Fruit fly (Drosophila melanogaster) whole organism, prepupa: ENCODE results near the gene Tbc1d22.

Experiments used
- Blimp-1 ChIP-seq: fragments of 200-800 bp; sonication (Bioruptor generic); optimal IDR thresholded peaks from 3 replicates; lab custom pipeline; 2017; ENCODE audit warnings: missing biosample characterization, missing genetic modification characterization, mild to moderate bottlenecking, moderate library complexity, missing genetic modification reagents
- CG10631 ChIP-seq: fragments of 200-800 bp; sonication (Bioruptor generic); optimal IDR thresholded peaks from 2 replicates; lab custom pipeline; 2016; ENCODE audit warnings: missing biosample characterization, missing genetic modification characterization
- CG10669 ChIP-seq: fragments of 200-800 bp; sonication (Bioruptor generic); optimal IDR thresholded peaks from 3 replicates; lab custom pipeline; 2018; ENCODE audit warnings: missing biosample characterization, mild to moderate bottlenecking, missing genetic modification characterization, moderate library complexity
- CG11762 ChIP-seq: fragments of 200-800 bp; sonication (Bioruptor generic); optimal IDR thresholded peaks from 3 replicates; lab custom pipeline; 2016; ENCODE audit warnings: missing biosample characterization, missing genetic modification characterization; ENCODE audit not compliant: insufficient read depth
- CG11902 ChIP-seq: fragments of 200-800 bp; sonication (Bioruptor generic); optimal IDR thresholded peaks from 3 replicates; lab custom pipeline; 2016; ENCODE audit warnings: missing biosample characterization, missing genetic modification characterization
- CG1621 ChIP-seq: fragments of 200-800 bp; sonication (Bioruptor generic); optimal IDR thresholded peaks from 3 replicates; lab custom pipeline; 2018; ENCODE audit warnings: missing biosample characterization, mild to moderate bottlenecking, missing genetic modification characterization
- CG3032 ChIP-seq: fragments of 200-800 bp; optimal IDR thresholded peaks from 2 replicates; lab custom pipeline; 2019; ENCODE audit warnings: missing biosample characterization, mild to moderate bottlenecking, missing genetic modification characterization, moderate library complexity
- CG31627 ChIP-seq: fragments of 200-800 bp; sonication (Bioruptor generic); optimal IDR thresholded peaks from 3 replicates; lab custom pipeline; 2016; ENCODE audit warnings: missing biosample characterization, missing genetic modification characterization
- CG32006 ChIP-seq: fragments of 200-800 bp; sonication (Bioruptor generic); optimal IDR thresholded peaks from 3 replicates; lab custom pipeline; 2017; ENCODE audit warnings: missing biosample characterization, mild to moderate bottlenecking, missing genetic modification characterization
- CG3919 ChIP-seq: fragments of 200-800 bp; sonication (Bioruptor generic); optimal IDR thresholded peaks from 3 replicates; lab custom pipeline; 2016; ENCODE audit warnings: missing biosample characterization, missing genetic modification characterization
- CG4318 ChIP-seq: fragments of 200-800 bp; sonication (Bioruptor generic); optimal IDR thresholded peaks from 3 replicates; lab custom pipeline; 2017; ENCODE audit warnings: missing biosample characterization, mild to moderate bottlenecking, missing genetic modification characterization
- CG6163 ChIP-seq: fragments of 200-800 bp; sonication (Bioruptor generic); IDR thresholded peaks from 3 replicates; pipeline ENCODE4 v1.3.6; 2022; ENCODE audit warnings: missing biosample characterization, missing genetic modification characterization
- CG6276 ChIP-seq: fragments of 200-800 bp; sonication (Bioruptor generic); optimal IDR thresholded peaks from 2 replicates; lab custom pipeline; 2017; ENCODE audit warnings: missing biosample characterization, mild to moderate bottlenecking, missing genetic modification characterization
- CG6792 ChIP-seq: fragments of 200-800 bp; sonication (Bioruptor generic); optimal IDR thresholded peaks from 3 replicates; lab custom pipeline; 2016; ENCODE audit warnings: missing biosample characterization, missing genetic modification characterization
- CG6808 ChIP-seq: fragments of 200-800 bp; sonication (Bioruptor generic); optimal IDR thresholded peaks from 3 replicates; lab custom pipeline; 2017; ENCODE audit warnings: missing biosample characterization, missing genetic modification characterization, mild to moderate bottlenecking, moderate library complexity, missing genetic modification reagents
- CG6854 ChIP-seq: fragments of 200-800 bp; sonication (Bioruptor generic); optimal IDR thresholded peaks from 2 replicates; lab custom pipeline; 2017; ENCODE audit warnings: missing biosample characterization, mild to moderate bottlenecking, missing genetic modification characterization
- CG8319 ChIP-seq: fragments of 200-800 bp; sonication (Bioruptor generic); optimal IDR thresholded peaks from 3 replicates; lab custom pipeline; 2016; ENCODE audit warnings: missing biosample characterization, missing genetic modification characterization
- CG8632 ChIP-seq: fragments of 200-800 bp; sonication (Bioruptor generic); optimal IDR thresholded peaks from 3 replicates; lab custom pipeline; 2016; ENCODE audit warnings: missing biosample characterization, missing genetic modification characterization
- CG9139 ChIP-seq: fragments of 200-800 bp; sonication (Bioruptor generic); optimal IDR thresholded peaks from 3 replicates; lab custom pipeline; 2017; ENCODE audit warnings: missing biosample characterization, mild to moderate bottlenecking, missing genetic modification characterization
- Eip78C ChIP-seq: fragments of 200-800 bp; sonication (Bioruptor generic); peaks from one replicate; lab custom pipeline; 2016; ENCODE audit warnings: missing biosample characterization, missing genetic modification characterization
- Eip93F ChIP-seq: fragments of 200-800 bp; sonication (Bioruptor generic); optimal IDR thresholded peaks from 2 replicates; lab custom pipeline; 2016; ENCODE audit warnings: missing biosample characterization, mild to moderate bottlenecking, missing genetic modification characterization
- Ets21C ChIP-seq: fragments of 200-800 bp; sonication (Bioruptor generic); optimal IDR thresholded peaks from 3 replicates; lab custom pipeline; 2016; ENCODE audit warnings: missing biosample characterization, missing genetic modification characterization
- Ets96B ChIP-seq: fragments of 200-800 bp; optimal IDR thresholded peaks from 2 replicates; lab custom pipeline; 2019; ENCODE audit warnings: missing biosample characterization, mild to moderate bottlenecking, missing genetic modification characterization, moderate library complexity
- Gug ChIP-seq: fragments of 200-800 bp; sonication (Bioruptor generic); IDR thresholded peaks from 2 replicates; pipeline ENCODE4 v1.3.6; 2022; ENCODE audit warnings: missing biosample characterization, missing genetic modification characterization
- Hr38 ChIP-seq: sonication (Bioruptor generic); optimal IDR thresholded peaks from 2 replicates; lab custom pipeline; 2016; ENCODE audit warnings: missing biosample characterization, missing genetic modification characterization
- Hr39 ChIP-seq: fragments of 200-800 bp; sonication (Bioruptor generic); optimal IDR thresholded peaks from 2 replicates; lab custom pipeline; 2016; ENCODE audit warnings: missing biosample characterization, missing genetic modification characterization
- Met ChIP-seq: fragments of 200-800 bp; sonication (Bioruptor generic); optimal IDR thresholded peaks from 3 replicates; lab custom pipeline; 2016; ENCODE audit warnings: missing biosample characterization, missing genetic modification characterization
- OdsH ChIP-seq: fragments of 200-800 bp; sonication (Bioruptor generic); optimal IDR thresholded peaks from 3 replicates; lab custom pipeline; 2016; ENCODE audit warnings: missing biosample characterization, missing genetic modification characterization
- Smox ChIP-seq: fragments of 200-800 bp; sonication (Bioruptor generic); optimal IDR thresholded peaks from 3 replicates; lab custom pipeline; 2016; ENCODE audit warnings: missing biosample characterization, missing genetic modification characterization
- Sox102F ChIP-seq: fragments of 200-800 bp; sonication (Bioruptor generic); optimal IDR thresholded peaks from 2 replicates; lab custom pipeline; 2016; ENCODE audit warnings: missing biosample characterization, mild to moderate bottlenecking, missing genetic modification characterization
- Sox14 ChIP-seq: fragments of 200-800 bp; sonication (Bioruptor generic); optimal IDR thresholded peaks from 3 replicates; lab custom pipeline; 2016; ENCODE audit warnings: missing biosample characterization, missing genetic modification characterization
- achi ChIP-seq: fragments of 200-800 bp; sonication (Bioruptor generic); optimal IDR thresholded peaks from 3 replicates; lab custom pipeline; 2016; ENCODE audit warnings: missing biosample characterization, missing genetic modification characterization
- acj6 ChIP-seq: fragments of 200-800 bp; sonication (Bioruptor generic); optimal IDR thresholded peaks from 3 replicates; lab custom pipeline; 2016; ENCODE audit warnings: missing biosample characterization, missing genetic modification characterization
- esn ChIP-seq: fragments of 200-800 bp; sonication (Bioruptor generic); optimal IDR thresholded peaks from 2 replicates; lab custom pipeline; 2016; ENCODE audit warnings: missing biosample characterization, mild to moderate bottlenecking, missing genetic modification characterization, moderate library complexity
- fd59A ChIP-seq: fragments of 200-800 bp; sonication (Bioruptor generic); optimal IDR thresholded peaks from 2 replicates; lab custom pipeline; 2017; ENCODE audit warnings: missing biosample characterization, mild to moderate bottlenecking, missing genetic modification characterization, missing genetic modification reagents
- fd85E ChIP-seq: fragments of 200-800 bp; sonication (Bioruptor generic); optimal IDR thresholded peaks from 3 replicates; lab custom pipeline; 2016; ENCODE audit warnings: missing biosample characterization, missing genetic modification characterization
- pdm3 ChIP-seq: fragments of 200-800 bp; sonication (Bioruptor generic); optimal IDR thresholded peaks from 3 replicates; lab custom pipeline; 2016; ENCODE audit warnings: missing biosample characterization, missing genetic modification characterization
- salr ChIP-seq, 2 experiments: fragments of 200-800 bp; sonication (Bioruptor generic); optimal IDR thresholded peaks; 3 replicates each; lab custom pipeline; 2016 to 2018; ENCODE audit warnings: missing biosample characterization in 2 of 2, missing genetic modification characterization in 2 of 2, mild to moderate bottlenecking in 1 of 2
- spab ChIP-seq: fragments of 200-800 bp; sonication (Bioruptor generic); optimal IDR thresholded peaks from 2 replicates; lab custom pipeline; 2017; ENCODE audit warnings: missing biosample characterization, mild to moderate bottlenecking, missing genetic modification characterization, missing genetic modification reagents
- ss ChIP-seq, 2 experiments: fragments of 200-800 bp; sonication (Bioruptor generic); optimal IDR thresholded peaks; 2 replicates in 1 of 2; 3 replicates in 1 of 2; lab custom pipeline; 2017 to 2018; ENCODE audit warnings: mild to moderate bottlenecking in 2 of 2, missing biosample characterization in 2 of 2, missing genetic modification characterization in 2 of 2, moderate library complexity in 1 of 2
- svp ChIP-seq: fragments of 200-800 bp; sonication (Bioruptor generic); peaks from one replicate; lab custom pipeline; 2016; ENCODE audit warnings: missing biosample characterization, missing genetic modification characterization
- topi ChIP-seq: fragments of 200-800 bp; sonication (Bioruptor generic); optimal IDR thresholded peaks from 3 replicates; lab custom pipeline; 2016; ENCODE audit warnings: missing biosample characterization, missing genetic modification characterization
- vri ChIP-seq: fragments of 200-800 bp; sonication (Bioruptor generic); optimal IDR thresholded peaks from 3 replicates; lab custom pipeline; 2016; ENCODE audit warnings: missing biosample characterization, mild to moderate bottlenecking, missing genetic modification characterization

The Tbc1d22 gene

dm6 chr3R:21063433-21063832, 38.6 kb upstream of the Tbc1d22 start:
- TF ChIP-seq fd85E (GFP tag; lab: Kevin White, UChicago) (no peak), achi (GFP tag; lab: Kevin White, UChicago) (no peak), CG32006 (GFP tag; lab: Kevin White, UChicago) (no peak), Eip93F (GFP tag; lab: Kevin White, UChicago) (no peak)
- TF ChIP-seq, all 60 proteins: peak for 0

- TF ChIP-seq pdm3 (GFP tag; lab: Kevin White, UChicago) (no peak), Sox102F (GFP tag; lab: Kevin White, UChicago) (no peak), CG3919 (GFP tag; lab: Kevin White, UChicago) (peak; percentile 1), ss (GFP tag; optimal IDR thresholded peaks at IDR 0.05; lab: Kevin White, UChicago) (peak in 1 of 2 experiments; percentile 13), Eip78C (peak; percentile 15), fd59A (GFP tag; lab: Kevin White, UChicago) (no peak), svp (GFP tag; lab: Kevin White, UChicago) (peak; percentile 62), CG6854 (GFP tag; lab: Kevin White, UChicago) (no peak), Sox14 (GFP tag; lab: Kevin White, UChicago) (peak; percentile 2)
Observed at dm6 chr3R:21064000-21064924, 37.7 kb upstream of the Tbc1d22 start, which contains the start of gene Cortactin. TSS of gene Cortactin (minus strand) at chr3R:21064471.

- TF ChIP-seq Gug (GFP tag; lab: Robert Waterston, UW) (no peak), CG1621 (tag; lab: Kevin White, UChicago) (no peak), Hr39 (no peak), Blimp-1 (GFP tag; lab: Kevin White, UChicago) (no peak), CG6792 (GFP tag; lab: Kevin White, UChicago) (no peak), CG8632 (GFP tag; lab: Kevin White, UChicago) (peak; percentile 10), CG32006 (GFP tag; lab: Kevin White, UChicago) (no peak), CG10631 (GFP tag; lab: Kevin White, UChicago) (no peak), salr (GFP tag; optimal IDR thresholded peaks at IDR 0.05; lab: Kevin White, UChicago) (no peak), CG10669 (no peak), topi (GFP tag; lab: Kevin White, UChicago) (peak; percentile 27), svp (GFP tag; lab: Kevin White, UChicago) (peak; percentile 46), fd59A (GFP tag; lab: Kevin White, UChicago) (no peak), vri (peak; percentile 80), CG11762 (no peak), Eip78C (peak; percentile 84), Sox102F (GFP tag; lab: Kevin White, UChicago) (no peak), acj6 (GFP tag; lab: Kevin White, UChicago) (no peak), spab (GFP tag; lab: Kevin White, UChicago) (no peak), esn (peak; percentile 60), Ets96B (peak; percentile 14), ss (GFP tag; optimal IDR thresholded peaks at IDR 0.05; lab: Kevin White, UChicago) (peak; percentile 24 to 58), CG31627 (GFP tag; lab: Kevin White, UChicago) (no peak), Met (GFP tag; lab: Kevin White, UChicago) (peak; percentile 34), CG3032 (tag; lab: Kevin White, UChicago) (peak; percentile 41), CG9139 (GFP tag; lab: Kevin White, UChicago) (peak; percentile 61), CG6808 (GFP tag; lab: Kevin White, UChicago) (peak; percentile 10), CG4318 (GFP tag; lab: Kevin White, UChicago) (no peak), CG8319 (GFP tag; lab: Kevin White, UChicago) (no peak), CG6163 (GFP tag; lab: Robert Waterston, UW) (peak; percentile 44; the same call in 2 of the 3 replicates), Sox14 (GFP tag; lab: Kevin White, UChicago) (peak; percentile 17), CG11902 (GFP tag; lab: Kevin White, UChicago) (no peak), Hr38 (GFP tag; lab: Kevin White, UChicago) (no peak), OdsH (GFP tag; lab: Kevin White, UChicago) (peak; percentile 3), CG6276 (GFP tag; lab: Kevin White, UChicago) (peak; percentile 33), achi (GFP tag; lab: Kevin White, UChicago) (peak; percentile 36), Smox (GFP tag; lab: Kevin White, UChicago) (no peak), Ets21C (GFP tag; lab: Kevin White, UChicago) (no peak)
Observed at dm6 chr3R:21065010-21065695, 36.8 kb upstream of the Tbc1d22 start, which contains the start of gene AnxB9. TSS of gene AnxB9 (plus strand) at chr3R:21065241.
